Worm (Caenorhabditis elegans) whole organism, early embryonic: ENCODE measurements around the gene E02C12.8.

ENCODE experiments used
- B0310.2 ChIP-seq: sonication (generic microtip); optimal IDR thresholded peaks from 2 replicates; lab custom pipeline; 2016; ENCODE audit warnings: mild to moderate bottlenecking, missing genetic modification characterization, missing compliant biosample characterization
- F13C5.2 ChIP-seq: sonication (generic microtip); optimal IDR thresholded peaks from 2 replicates; lab custom pipeline; 2017; ENCODE audit warnings: mild to moderate bottlenecking, missing genetic modification characterization, inconsistent platforms, missing compliant biosample characterization
- aly-1 ChIP-seq: sonication (generic microtip); optimal IDR thresholded peaks from 2 replicates; lab custom pipeline; 2016; ENCODE audit warnings: missing genetic modification characterization, missing compliant biosample characterization
- ama-1 ChIP-seq: fragments of 150-350 bp; optimal IDR thresholded peaks from 2 replicates; lab custom pipeline; 2014
- ceh-13 ChIP-seq: fragments of 200-800 bp; sonication (Bioruptor generic); optimal IDR thresholded peaks from 2 replicates; lab custom pipeline; 2018; ENCODE audit warnings: mild to moderate bottlenecking, missing genetic modification characterization, missing compliant biosample characterization
- ceh-36 ChIP-seq: sonication (generic microtip); optimal IDR thresholded peaks from 2 replicates; lab custom pipeline; 2016; ENCODE audit warnings: missing genetic modification characterization, inconsistent platforms, missing compliant biosample characterization
- ets-7 ChIP-seq: sonication (generic microtip); optimal IDR thresholded peaks from 2 replicates; lab custom pipeline; 2016; ENCODE audit warnings: missing genotype, missing genetic modification characterization, missing compliant biosample characterization
- flt-1 ChIP-seq: fragments of 200-800 bp; sonication (Bioruptor generic); IDR thresholded peaks from 2 replicates; pipeline ENCODE4 v1.3.6; 2022; ENCODE audit warnings: missing genetic modification characterization, missing compliant biosample characterization
- hmbx-1 ChIP-seq: sonication (generic microtip); optimal IDR thresholded peaks from 2 replicates; lab custom pipeline; 2016; ENCODE audit warnings: mild to moderate bottlenecking, missing genetic modification characterization, missing compliant biosample characterization
- hmg-4 ChIP-seq: fragments of 200-800 bp; sonication (Bioruptor generic); optimal IDR thresholded peaks from 2 replicates; lab custom pipeline; 2018; ENCODE audit warnings: mild to moderate bottlenecking, missing genetic modification characterization, missing compliant biosample characterization
- hnd-1 ChIP-seq: sonication (generic microtip); optimal IDR thresholded peaks from 2 replicates; lab custom pipeline; 2016; ENCODE audit warnings: missing genetic modification characterization, missing compliant biosample characterization
- pes-1 ChIP-seq: fragments of 200-800 bp; sonication (Bioruptor generic); IDR thresholded peaks from 2 replicates; pipeline ENCODE4 v1.3.6; 2022; ENCODE audit warnings: missing genetic modification reagents, missing genetic modification characterization, missing compliant biosample characterization
- scrt-1 ChIP-seq: fragments of 200-800 bp; sonication (Bioruptor generic); IDR thresholded peaks from 2 replicates; pipeline ENCODE4 v1.3.6; 2022; ENCODE audit warnings: missing genetic modification characterization, missing compliant biosample characterization
- sea-1 ChIP-seq: fragments of 200-800 bp; sonication (Bioruptor generic); conservative IDR thresholded peaks from 2 replicates; pipeline ENCODE4 v1.3.6; 2022; ENCODE audit warnings: missing genetic modification characterization, missing compliant biosample characterization
- tbx-11 ChIP-seq: fragments of 200-800 bp; sonication (Bioruptor generic); IDR thresholded peaks from 2 replicates; pipeline ENCODE4 v1.3.6; 2022; ENCODE audit warnings: missing genetic modification characterization, missing compliant biosample characterization
- tbx-37 ChIP-seq: fragments of 200-800 bp; sonication (Bioruptor generic); conservative IDR thresholded peaks from 2 replicates; pipeline ENCODE4 v1.3.6; 2022; ENCODE audit warnings: missing genetic modification reagents, missing genetic modification characterization, missing compliant biosample characterization
- tra-4 ChIP-seq: sonication (generic microtip); optimal IDR thresholded peaks from 2 replicates; lab custom pipeline; 2017; ENCODE audit warnings: missing genetic modification characterization, missing compliant biosample characterization

E02C12.8 gene

DNA sequence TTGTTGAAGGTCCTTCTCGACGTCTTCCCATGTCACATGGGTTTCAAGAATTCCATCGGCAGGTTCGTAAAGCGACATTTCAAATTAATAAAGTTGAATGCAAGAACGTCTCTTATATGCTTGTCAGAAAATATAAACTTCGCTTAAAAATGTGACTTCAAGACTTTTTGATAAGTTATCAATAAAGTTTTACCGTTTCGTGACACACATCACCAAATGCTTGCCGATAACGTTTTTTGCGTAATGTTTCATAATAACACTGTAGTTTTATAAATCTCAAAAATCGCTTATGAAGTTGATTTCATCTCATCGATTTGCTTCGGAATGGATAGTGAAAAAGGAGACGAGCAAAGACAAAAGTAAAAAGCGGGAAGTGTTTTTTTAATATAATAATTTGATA is at the start of gene E02C12.8:
TSS of gene E02C12.8 (minus strand) at position 141 of the 400 bp plus-strand sequence.
- no peak for TF ChIP-seq hmbx-1 (tag; lab: Kevin White, UChicago)
- no peak for TF ChIP-seq tbx-11 (GFP tag; lab: Robert Waterston, UW)
- no peak for TF ChIP-seq scrt-1 (GFP tag; lab: Robert Waterston, UW)
- no peak for TF ChIP-seq flt-1 (GFP tag; lab: Robert Waterston, UW)
- TF ChIP-seq B0310.2 (tag; lab: Kevin White, UChicago) = no peak
- TF ChIP-seq ceh-13 (GFP tag; lab: Kevin White, UChicago) = no peak
- no peak for TF ChIP-seq hnd-1
- no peak for TF ChIP-seq ama-1 (lab: Kevin White, UChicago)
- no peak for TF ChIP-seq ceh-36 (tag; lab: Kevin White, UChicago)
- no peak for TF ChIP-seq F13C5.2
- TF ChIP-seq pes-1 (GFP tag; lab: Robert Waterston, UW) = no peak
- TF ChIP-seq ets-7 (tag; lab: Kevin White, UChicago) = no peak
- TF ChIP-seq hmg-4 (GFP tag; lab: Kevin White, UChicago) = no peak

DNA sequence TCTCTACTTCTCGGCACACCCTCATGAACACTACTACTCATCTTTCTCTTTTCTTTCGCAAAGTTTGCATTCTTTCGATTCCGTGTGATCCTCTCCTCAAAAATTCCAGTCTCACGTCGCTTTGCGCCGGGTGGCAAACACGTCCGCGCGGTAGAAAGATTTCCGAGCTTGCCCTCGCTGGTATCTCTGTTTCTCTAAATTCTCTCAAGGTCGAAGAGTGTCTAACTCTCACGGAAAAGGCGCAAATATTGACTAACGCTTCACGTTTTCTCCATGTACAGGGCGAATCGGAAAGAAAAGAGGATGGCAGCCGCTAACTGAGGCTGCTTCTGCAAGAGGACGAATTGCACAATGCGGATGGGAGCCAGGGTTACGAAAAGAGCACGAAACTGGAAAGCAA is 49.3 kb upstream of the E02C12.8 start:
- TF ChIP-seq hmg-4 (GFP tag; lab: Kevin White, UChicago) = peak; percentile 66
- TF ChIP-seq ceh-36 (tag; lab: Kevin White, UChicago) = no peak

DNA sequence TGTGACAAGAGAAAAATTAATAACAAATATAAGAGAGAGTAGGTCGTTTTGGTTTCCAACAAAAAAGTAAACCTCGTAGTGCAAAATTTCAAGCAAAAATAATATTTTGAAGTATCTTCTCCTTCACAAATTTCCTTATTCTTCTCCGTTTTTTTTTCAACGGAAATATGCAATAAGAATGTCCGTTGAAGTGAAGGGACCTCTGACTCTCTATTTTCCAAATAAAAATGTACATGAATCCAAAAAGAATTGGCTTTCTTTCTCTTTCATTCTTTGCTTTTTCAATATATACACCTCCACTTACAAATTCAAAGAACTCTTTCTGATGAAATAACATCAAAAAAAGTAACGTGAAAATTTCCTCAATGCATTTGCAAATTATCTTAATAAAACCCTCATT is 43.2 kb upstream of the E02C12.8 start, which contains the start of gene F36D4.1:
TSS of gene F36D4.1 (plus strand) at position 301 of the 400 bp plus-strand sequence.
- TF ChIP-seq tbx-37 (GFP tag; lab: Robert Waterston, UW) (no peak), flt-1 (GFP tag; lab: Robert Waterston, UW) (no peak), hmbx-1 (tag; lab: Kevin White, UChicago) (no peak), tbx-11 (GFP tag; lab: Robert Waterston, UW) (no peak), aly-1 (tag; lab: Kevin White, UChicago) (no peak), F13C5.2 (no peak), hmg-4 (GFP tag; lab: Kevin White, UChicago) (no peak), tra-4 (no peak), ets-7 (tag; lab: Kevin White, UChicago) (no peak), ceh-36 (tag; lab: Kevin White, UChicago) (no peak), hnd-1 (no peak), ceh-13 (GFP tag; lab: Kevin White, UChicago) (no peak), ama-1 (lab: Kevin White, UChicago) (no peak), sea-1 (GFP tag; lab: Robert Waterston, UW) (no peak), scrt-1 (GFP tag; lab: Robert Waterston, UW) (no peak), B0310.2 (tag; lab: Kevin White, UChicago) (no peak), pes-1 (GFP tag; lab: Robert Waterston, UW) (no peak)

DNA sequence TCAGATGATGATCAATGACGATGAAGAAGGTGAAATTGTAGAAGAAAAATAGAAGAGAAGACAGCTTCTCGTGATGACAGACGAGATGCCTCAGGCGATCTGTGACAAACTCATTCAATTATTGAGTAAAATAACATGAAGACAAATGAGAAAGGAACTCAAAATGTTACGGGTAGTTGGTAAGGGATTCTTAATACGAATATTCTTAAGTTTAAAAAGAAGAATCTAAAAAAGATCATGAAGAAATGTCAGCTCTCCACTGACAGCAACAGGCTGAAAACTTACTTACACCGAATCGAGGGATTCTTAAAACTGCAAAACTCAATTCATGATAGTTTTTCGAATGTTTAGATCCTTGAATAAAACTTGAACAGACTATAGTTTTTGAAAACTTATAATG is 41.1 kb upstream of the E02C12.8 start, which contains the start of gene F36D4.4:
TSS of gene F36D4.4 (minus strand) at position 101 of the 400 bp plus-strand sequence.
- TF ChIP-seq flt-1 (GFP tag; lab: Robert Waterston, UW) (no peak), pes-1 (GFP tag; lab: Robert Waterston, UW) (no peak), tbx-37 (GFP tag; lab: Robert Waterston, UW) (no peak), ets-7 (tag; lab: Kevin White, UChicago) (no peak), scrt-1 (GFP tag; lab: Robert Waterston, UW) (no peak), B0310.2 (tag; lab: Kevin White, UChicago) (no peak), ceh-13 (GFP tag; lab: Kevin White, UChicago) (no peak), tra-4 (no peak), ama-1 (lab: Kevin White, UChicago) (no peak), F13C5.2 (no peak), hmg-4 (GFP tag; lab: Kevin White, UChicago) (no peak), aly-1 (tag; lab: Kevin White, UChicago) (no peak), tbx-11 (GFP tag; lab: Robert Waterston, UW) (no peak), hmbx-1 (tag; lab: Kevin White, UChicago) (no peak), hnd-1 (no peak), sea-1 (GFP tag; lab: Robert Waterston, UW) (no peak), ceh-36 (tag; lab: Kevin White, UChicago) (no peak)

DNA sequence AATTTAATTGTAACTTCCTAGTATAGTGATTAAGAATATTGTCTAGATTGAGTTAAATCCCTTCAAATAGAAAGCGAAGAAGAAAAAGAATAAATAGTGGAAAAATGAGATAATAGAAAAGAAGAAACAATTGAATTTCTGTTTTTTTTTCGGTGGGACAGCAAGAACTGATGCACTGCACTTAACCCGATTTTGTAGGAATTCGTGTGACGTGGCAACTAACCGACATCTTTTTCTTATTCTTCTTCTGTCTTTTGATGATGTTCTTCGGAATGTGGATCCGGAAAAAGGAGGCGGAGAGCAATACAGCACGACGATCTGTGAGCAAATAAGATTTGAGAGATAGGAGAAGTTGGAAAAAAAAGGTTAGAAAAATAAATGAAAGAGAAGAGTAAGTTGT is 35.5 kb upstream of the E02C12.8 start:
- TF ChIP-seq ceh-36 (tag; lab: Kevin White, UChicago) = no peak
- no peak for TF ChIP-seq aly-1 (tag; lab: Kevin White, UChicago)
- no peak for TF ChIP-seq hmbx-1 (tag; lab: Kevin White, UChicago)
- TF ChIP-seq ceh-13 (GFP tag; lab: Kevin White, UChicago) = no peak
- no peak for TF ChIP-seq hnd-1
- TF ChIP-seq pes-1 (GFP tag; lab: Robert Waterston, UW) = no peak
- no peak for TF ChIP-seq ets-7 (tag; lab: Kevin White, UChicago)
- TF ChIP-seq tra-4 = no peak
- TF ChIP-seq tbx-37 (GFP tag; lab: Robert Waterston, UW) = no peak
- no peak for TF ChIP-seq ama-1 (lab: Kevin White, UChicago)
- no peak for TF ChIP-seq F13C5.2
- TF ChIP-seq tbx-11 (GFP tag; lab: Robert Waterston, UW) = no peak
- TF ChIP-seq hmg-4 (GFP tag; lab: Kevin White, UChicago) = no peak
- no peak for TF ChIP-seq B0310.2 (tag; lab: Kevin White, UChicago)
- TF ChIP-seq sea-1 (GFP tag; lab: Robert Waterston, UW) = no peak
- TF ChIP-seq flt-1 (GFP tag; lab: Robert Waterston, UW) = no peak
- TF ChIP-seq scrt-1 (GFP tag; lab: Robert Waterston, UW) = no peak

DNA sequence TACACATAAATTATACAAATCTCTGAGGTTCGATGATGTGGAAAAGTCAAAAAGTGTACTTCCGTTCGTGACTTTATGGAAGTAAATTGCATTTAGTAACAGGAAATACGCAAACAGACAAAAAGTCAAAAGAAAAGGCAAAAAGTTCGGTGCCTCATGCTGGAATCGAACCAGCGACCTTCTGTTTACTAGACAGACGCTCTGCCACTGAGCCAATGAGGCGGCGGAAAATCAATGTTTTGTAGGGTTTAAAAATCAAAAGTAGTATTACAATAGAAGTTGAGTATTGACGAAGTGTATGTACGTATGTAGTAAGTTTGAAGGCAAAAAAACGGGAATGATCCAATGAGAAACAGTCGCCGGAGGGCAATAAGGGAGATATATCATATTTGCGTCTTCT is 33.5 kb upstream of the E02C12.8 start:
- TF ChIP-seq tbx-11 (GFP tag; lab: Robert Waterston, UW) (no peak), scrt-1 (GFP tag; lab: Robert Waterston, UW) (no peak), hmbx-1 (tag; lab: Kevin White, UChicago) (no peak), ceh-13 (GFP tag; lab: Kevin White, UChicago) (no peak), ceh-36 (tag; lab: Kevin White, UChicago) (no peak), hnd-1 (no peak), ama-1 (lab: Kevin White, UChicago) (no peak), ets-7 (tag; lab: Kevin White, UChicago) (no peak), hmg-4 (GFP tag; lab: Kevin White, UChicago) (no peak), F13C5.2 (no peak), pes-1 (GFP tag; lab: Robert Waterston, UW) (no peak)
